Worm (Caenorhabditis elegans): ENCODE measurements around the gene C29E4.17.

ce11 chrIII:7946968-7947491, 24.7 kb downstream of the C29E4.17 start, which contains the start of gene gsto-1:
- no peak for TF ChIP-seq snpc-4 (tag; optimal IDR thresholded peaks at IDR 0.05)
- TF ChIP-seq R02D3.7 (tag; optimal IDR thresholded peaks at IDR 0.05), result no peak
